Worm (Caenorhabditis elegans) whole organism, L4 larva: Measurements from ENCODE around the gene Y46G5A.14.

Experiments
- D1046.2 ChIP-seq: fragments of 200-800 bp; sonication (Bioruptor generic); IDR thresholded peaks from 2 replicates; pipeline ENCODE4 v1.3.6; 2022; ENCODE audit warnings: missing genetic modification characterization, missing compliant biosample characterization
- F26F4.8 ChIP-seq: fragments of 200-800 bp; sonication (Bioruptor generic); conservative IDR thresholded peaks from 2 replicates; pipeline ENCODE4 v1.3.6; 2022; ENCODE audit warnings: missing genetic modification characterization, missing compliant biosample characterization
- F37D6.2 ChIP-seq: sonication (generic microtip); optimal IDR thresholded peaks from 2 replicates; lab custom pipeline; 2016; ENCODE audit warnings: mild to moderate bottlenecking, missing genetic modification characterization, missing compliant biosample characterization
- R02D3.7 ChIP-seq: fragments of 150-350 bp; sonication (generic microtip); optimal IDR thresholded peaks from 3 replicates; lab custom pipeline; 2014; ENCODE audit warnings: missing biosample characterization, missing genetic modification characterization
- Y5F2A.4 ChIP-seq: fragments of 200-800 bp; sonication (Bioruptor generic); optimal IDR thresholded peaks from 2 replicates; lab custom pipeline; 2018; ENCODE audit warnings: mild to moderate bottlenecking, missing genetic modification characterization, missing compliant biosample characterization
- Y75B8A.6 ChIP-seq: fragments of 200-800 bp; sonication (Bioruptor generic); IDR thresholded peaks from 2 replicates; pipeline ENCODE4 v1.3.6; 2022; ENCODE audit warnings: missing genetic modification reagents, missing genetic modification characterization, missing compliant biosample characterization
- aha-1 ChIP-seq: fragments of 150-350 bp; peaks from one replicate; lab custom pipeline; 2014; ENCODE audit warnings: missing biosample characterization, missing genetic modification characterization
- aly-2 ChIP-seq: sonication (generic microtip); optimal IDR thresholded peaks from 2 replicates; lab custom pipeline; 2018; ENCODE audit warnings: missing biosample characterization, missing genetic modification characterization
- ama-1 ChIP-seq: fragments of 150-350 bp; optimal IDR thresholded peaks from 2 replicates; lab custom pipeline; 2014; ENCODE audit warnings: inconsistent platforms, mixed read lengths
- ceh-44 ChIP-seq: fragments of 200-800 bp; sonication (Bioruptor generic); IDR thresholded peaks from 2 replicates; pipeline ENCODE4 v1.3.6; 2022; ENCODE audit warnings: missing genetic modification reagents, missing genetic modification characterization, missing compliant biosample characterization
- ceh-62 ChIP-seq: sonication (generic microtip); optimal IDR thresholded peaks from 2 replicates; lab custom pipeline; 2017; ENCODE audit warnings: missing biosample characterization, missing genetic modification characterization
- ceh-82 ChIP-seq: sonication (generic microtip); optimal IDR thresholded peaks from 2 replicates; lab custom pipeline; 2017; ENCODE audit warnings: missing biosample characterization, missing genetic modification characterization
- ces-1 ChIP-seq: fragments of 150-350 bp; sonication (generic microtip); optimal IDR thresholded peaks from 4 replicates; lab custom pipeline; 2014; ENCODE audit warnings: missing biosample characterization, missing genetic modification reagents, missing genetic modification characterization
- ctbp-1 ChIP-seq: fragments of 200-800 bp; sonication (Bioruptor generic); IDR thresholded peaks from 2 replicates; pipeline ENCODE4 v1.3.6; 2022; ENCODE audit warnings: missing genetic modification reagents, missing genetic modification characterization, missing compliant biosample characterization
- daf-16 ChIP-seq, 3 experiments: sonication (generic microtip); optimal IDR thresholded peaks; 2 replicates each; lab custom pipeline; 2016 to 2017; ENCODE audit warnings: missing genetic modification characterization in 3 of 3, missing genetic modification reagents in 3 of 3, mild to moderate bottlenecking in 2 of 3, missing compliant biosample characterization in 2 of 3, missing biosample characterization in 1 of 3, moderate library complexity in 1 of 3
- daf-19 ChIP-seq: fragments of 200-800 bp; sonication (Bioruptor generic); conservative IDR thresholded peaks from 2 replicates; pipeline ENCODE4 v1.3.6; 2022; ENCODE audit warnings: missing genetic modification characterization, missing compliant biosample characterization
- dmd-6 ChIP-seq: fragments of 200-800 bp; sonication (Bioruptor generic); IDR thresholded peaks from 2 replicates; pipeline ENCODE4 v1.3.6; 2022; ENCODE audit warnings: missing genetic modification reagents, missing genetic modification characterization, missing compliant biosample characterization
- duxl-1 ChIP-seq: sonication (generic microtip); optimal IDR thresholded peaks from 2 replicates; lab custom pipeline; 2016; ENCODE audit warnings: mild to moderate bottlenecking, missing genetic modification characterization, moderate library complexity, missing compliant biosample characterization; ENCODE audit not compliant: poor library complexity
- gei-8 ChIP-seq: fragments of 200-800 bp; sonication (Bioruptor generic); optimal IDR thresholded peaks from 2 replicates; lab custom pipeline; 2018; ENCODE audit warnings: mild to moderate bottlenecking, missing genetic modification characterization, missing compliant biosample characterization
- hlh-11 ChIP-seq: fragments of 200-800 bp; sonication (Bioruptor generic); optimal IDR thresholded peaks from 2 replicates; lab custom pipeline; 2018; ENCODE audit warnings: mild to moderate bottlenecking, missing genetic modification characterization, missing compliant biosample characterization
- hlh-30 ChIP-seq: sonication (generic microtip); optimal IDR thresholded peaks from 2 replicates; lab custom pipeline; 2017; ENCODE audit warnings: antibody characterized with exemption, mild to moderate bottlenecking, missing genetic modification characterization, missing compliant biosample characterization; ENCODE audit not compliant: insufficient read depth
- hmg-1.1 ChIP-seq: fragments of 200-800 bp; sonication (Bioruptor generic); IDR thresholded peaks from 2 replicates; pipeline ENCODE4 v1.3.6; 2022; ENCODE audit warnings: missing genetic modification reagents, missing genetic modification characterization, missing compliant biosample characterization
- jun-1 ChIP-seq: fragments of 150-350 bp; optimal IDR thresholded peaks from 2 replicates; lab custom pipeline; 2014; ENCODE audit warnings: missing biosample characterization, missing genetic modification reagents, missing genetic modification characterization
- lin-1 ChIP-seq: fragments of 200-800 bp; sonication (Bioruptor generic); IDR thresholded peaks from 2 replicates; pipeline ENCODE4 v1.3.6; 2022; ENCODE audit warnings: missing genetic modification reagents, missing genetic modification characterization, missing compliant biosample characterization
- lin-13 ChIP-seq: fragments of 150-350 bp; optimal IDR thresholded peaks from 2 replicates; lab custom pipeline; 2014; ENCODE audit warnings: missing biosample characterization, missing genetic modification reagents, missing genetic modification characterization
- lin-38 ChIP-seq: fragments of 200-800 bp; sonication (Bioruptor generic); IDR thresholded peaks from 2 replicates; pipeline ENCODE4 v1.3.6; 2022; ENCODE audit warnings: missing genetic modification reagents, missing genetic modification characterization, missing compliant biosample characterization
- lin-39 ChIP-seq: fragments of 150-350 bp; optimal IDR thresholded peaks from 2 replicates; lab custom pipeline; 2014; ENCODE audit warnings: missing biosample characterization, missing genetic modification reagents, missing genetic modification characterization
- lir-3 ChIP-seq: sonication (generic microtip); optimal IDR thresholded peaks from 2 replicates; lab custom pipeline; 2016; ENCODE audit warnings: mild to moderate bottlenecking, missing genetic modification characterization, missing compliant biosample characterization
- madf-5 ChIP-seq, 2 experiments: fragments of 200-800 bp; sonication (Bioruptor generic); IDR thresholded peaks; 2 replicates each; pipeline ENCODE4 v1.3.6; 2022; ENCODE audit warnings: missing compliant biosample characterization in 2 of 2, missing genetic modification characterization in 2 of 2
- madf-9 ChIP-seq: fragments of 200-800 bp; sonication (Bioruptor generic); conservative IDR thresholded peaks from 2 replicates; pipeline ENCODE4 v1.3.6; 2022; ENCODE audit warnings: missing genetic modification reagents, missing genetic modification characterization, missing compliant biosample characterization
- mdl-1 ChIP-seq, 2 experiments: fragments of 150-350 bp in 1 of 2; sonication (generic microtip) in 1 of 2; optimal IDR thresholded peaks; 2 replicates each; lab custom pipeline; 2014 to 2017; ENCODE audit warnings: missing biosample characterization in 2 of 2, missing genetic modification characterization in 2 of 2
- mdt-29 ChIP-seq: fragments of 200-800 bp; sonication (Bioruptor generic); IDR thresholded peaks from 2 replicates; pipeline ENCODE4 v1.3.6; 2022; ENCODE audit warnings: missing genetic modification reagents, missing genetic modification characterization, missing compliant biosample characterization
- mep-1 ChIP-seq: fragments of 150-350 bp; sonication (generic microtip); optimal IDR thresholded peaks from 3 replicates; lab custom pipeline; 2014; ENCODE audit warnings: missing biosample characterization, missing genetic modification characterization
- mxl-2 ChIP-seq: fragments of 200-800 bp; sonication (Bioruptor generic); conservative IDR thresholded peaks from 2 replicates; pipeline ENCODE4 v1.3.6; 2022; ENCODE audit warnings: missing genetic modification reagents, missing genetic modification characterization, missing compliant biosample characterization
- nhr-11 ChIP-seq: fragments of 150-350 bp; optimal IDR thresholded peaks from 2 replicates; lab custom pipeline; 2014; ENCODE audit warnings: missing biosample characterization, missing genetic modification characterization
- nhr-41 ChIP-seq: fragments of 200-800 bp; sonication (Bioruptor generic); IDR thresholded peaks from 2 replicates; pipeline ENCODE4 v1.3.6; 2022; ENCODE audit warnings: missing genetic modification reagents, missing genetic modification characterization, missing compliant biosample characterization
- nhr-42 ChIP-seq: fragments of 200-800 bp; sonication (Bioruptor generic); IDR thresholded peaks from 2 replicates; pipeline ENCODE4 v1.3.6; 2022; ENCODE audit warnings: missing genetic modification characterization, missing compliant biosample characterization
- nhr-48 ChIP-seq: sonication (generic microtip); optimal IDR thresholded peaks from 2 replicates; lab custom pipeline; 2016; ENCODE audit warnings: mild to moderate bottlenecking, missing genetic modification characterization, missing compliant biosample characterization
- pha-4 ChIP-seq, 2 experiments: fragments of 150-350 bp in 1 of 2; fragments of 200-800 bp in 1 of 2; sonication (Bioruptor generic) in 1 of 2; IDR thresholded peaks in 1 of 2; optimal IDR thresholded peaks in 1 of 2; 2 replicates each; pipeline versions ENCODE4 v1.3.6 to Lab custom; 2014 to 2022; ENCODE audit warnings: missing genetic modification characterization in 2 of 2, missing genetic modification reagents in 2 of 2, missing biosample characterization in 1 of 2, missing compliant biosample characterization in 1 of 2
- snpc-4 ChIP-seq: fragments of 150-350 bp; optimal IDR thresholded peaks from 2 replicates; lab custom pipeline; 2014; ENCODE audit warnings: missing biosample characterization, missing genetic modification characterization
- spr-1 ChIP-seq: sonication (generic microtip); optimal IDR thresholded peaks from 2 replicates; lab custom pipeline; 2016; ENCODE audit warnings: mild to moderate bottlenecking, missing genetic modification characterization, missing compliant biosample characterization
- spr-3 ChIP-seq: fragments of 200-800 bp; sonication (Bioruptor generic); optimal IDR thresholded peaks from 2 replicates; lab custom pipeline; 2018; ENCODE audit warnings: mild to moderate bottlenecking, missing genetic modification characterization, missing compliant biosample characterization
- tag-97 ChIP-seq: fragments of 200-800 bp; sonication (Bioruptor generic); IDR thresholded peaks from 2 replicates; pipeline ENCODE4 v1.3.6; 2022; ENCODE audit warnings: missing genetic modification characterization, missing compliant biosample characterization
- unc-39 ChIP-seq: sonication (generic microtip); optimal IDR thresholded peaks from 2 replicates; lab custom pipeline; 2017; ENCODE audit warnings: missing biosample characterization, missing genetic modification characterization
- unc-62 ChIP-seq, 3 experiments: fragments of 150-350 bp in 1 of 3; sonication (generic microtip); optimal IDR thresholded peaks in 2 of 3; peaks in 1 of 3; 1 replicate in 1 of 3; 2 replicates in 2 of 3; lab custom pipeline; 2014 to 2017; ENCODE audit warnings: missing biosample characterization in 3 of 3, missing genetic modification characterization in 3 of 3, missing genetic modification reagents in 3 of 3, missing genotype in 1 of 3
- zfp-2 ChIP-seq: sonication (generic microtip); optimal IDR thresholded peaks from 2 replicates; lab custom pipeline; 2016; ENCODE audit warnings: mild to moderate bottlenecking, missing genetic modification characterization, missing compliant biosample characterization

The Y46G5A.14 gene

ce11 chrII:12805161-12805560, 30.7 kb downstream of the Y46G5A.14 start, which contains the start of the genes Y46G5A.18 and Y46G5A.47:
Gene Y46G5A.18, minus strand, starts transcription at chrII:12805261.
Gene Y46G5A.47, minus strand, starts transcription at chrII:12805306.
- TF ChIP-seq lin-13 (GFP tag; lab: Kevin White, UChicago) = no peak
- no peak for TF ChIP-seq spr-3 (GFP tag; lab: Kevin White, UChicago)
- TF ChIP-seq nhr-41 (GFP tag; lab: Robert Waterston, UW) = no peak
- no peak for TF ChIP-seq hlh-30 (tag; lab: Kevin White, UChicago)
- no peak for TF ChIP-seq mdt-29 (GFP tag; lab: Robert Waterston, UW)
- no peak for TF ChIP-seq nhr-11 (tag; lab: Kevin White, UChicago)
- no peak for TF ChIP-seq Y5F2A.4 (GFP tag; lab: Kevin White, UChicago)
- TF ChIP-seq pha-4 (GFP tag; IDR thresholded peaks at IDR 0.05; lab: Robert Waterston, UW) = no peak
- TF ChIP-seq pha-4 (tag; optimal IDR thresholded peaks at IDR 0.05; lab: Kevin White, UChicago) = no peak
- TF ChIP-seq mxl-2 (GFP tag; lab: Robert Waterston, UW) = no peak
- TF ChIP-seq F37D6.2 = no peak
- no peak for TF ChIP-seq ceh-44
- TF ChIP-seq lir-3 (tag; lab: Kevin White, UChicago) = no peak
- no peak for TF ChIP-seq aly-2
- TF ChIP-seq madf-9 (GFP tag; lab: Robert Waterston, UW) = no peak

- peak; percentile 47 for TF ChIP-seq lin-38 (GFP tag; lab: Robert Waterston, UW)
- no peak for TF ChIP-seq lin-1 (GFP tag; lab: Robert Waterston, UW)
- no peak for TF ChIP-seq daf-16 (GFP tag; optimal IDR thresholded peaks at IDR 0.05; lab: Kevin White, UChicago)
- no peak for TF ChIP-seq daf-16 (tag; optimal IDR thresholded peaks at IDR 0.05; lab: Kevin White, UChicago)
- no peak for TF ChIP-seq gei-8 (GFP tag; lab: Kevin White, UChicago)
- TF ChIP-seq spr-3 (GFP tag; lab: Kevin White, UChicago) = no peak
- no peak for TF ChIP-seq jun-1 (tag; lab: Kevin White, UChicago)
- TF ChIP-seq mep-1 = peak; percentile 20
- TF ChIP-seq hlh-11 = peak; percentile 62
- TF ChIP-seq mdl-1 (tag; optimal IDR thresholded peaks at IDR 0.05; lab: Kevin White, UChicago) = peak in 1 of 2 experiments; percentile 12
- TF ChIP-seq hmg-1.1 (GFP tag; lab: Robert Waterston, UW) = peak; percentile 74
- no peak for TF ChIP-seq aly-2
- TF ChIP-seq nhr-48 (tag; lab: Kevin White, UChicago) = no peak
- TF ChIP-seq F26F4.8 (GFP tag; lab: Robert Waterston, UW) = no peak
- TF ChIP-seq ceh-82 (tag; lab: Kevin White, UChicago) = no peak
- TF ChIP-seq D1046.2 (GFP tag; lab: Robert Waterston, UW) = 0 out of 2 replicates have a peak, but pooled peaks have one; percentile 13
- TF ChIP-seq unc-62 (GFP tag; optimal IDR thresholded peaks at IDR 0.05 in 1 of 2; lab: Kevin White, UChicago) = peak in 1 of 2 experiments; percentile 83
- TF ChIP-seq unc-62 (tag; optimal IDR thresholded peaks at IDR 0.05; lab: Kevin White, UChicago) = no peak
- peak; percentile 41 for TF ChIP-seq dmd-6
- TF ChIP-seq ama-1 (lab: Kevin White, UChicago) = no peak
- no peak for TF ChIP-seq ces-1
- TF ChIP-seq nhr-11 (tag; lab: Kevin White, UChicago) = peak; percentile 15
- TF ChIP-seq daf-19 (GFP tag; lab: Robert Waterston, UW) = no peak
- no peak for TF ChIP-seq snpc-4 (tag; lab: Kevin White, UChicago)
- TF ChIP-seq duxl-1 (tag; lab: Kevin White, UChicago) = no peak
- TF ChIP-seq nhr-42 (GFP tag; lab: Robert Waterston, UW) = no peak
- TF ChIP-seq ceh-44 = no peak
- TF ChIP-seq Y75B8A.6 = no peak
- TF ChIP-seq R02D3.7 (tag; lab: Kevin White, UChicago) = no peak
- TF ChIP-seq mxl-2 (GFP tag; lab: Robert Waterston, UW) = no peak
- no peak for TF ChIP-seq lin-39 (tag; lab: Kevin White, UChicago)
- TF ChIP-seq aha-1 (tag; lab: Kevin White, UChicago) = peak; percentile 58
- no peak for TF ChIP-seq spr-1 (tag; lab: Kevin White, UChicago)
- no peak for TF ChIP-seq zfp-2 (tag; lab: Kevin White, UChicago)
- 0 out of 2 replicates have a peak, but pooled peaks have one; percentile 38 for TF ChIP-seq ctbp-1
- no peak for TF ChIP-seq unc-39 (tag; lab: Kevin White, UChicago)
- TF ChIP-seq ceh-62 (tag; lab: Kevin White, UChicago) = no peak
- TF ChIP-seq tag-97 (GFP tag; lab: Robert Waterston, UW) = no peak
- no peak for TF ChIP-seq mdt-29 (GFP tag; lab: Robert Waterston, UW)
- TF ChIP-seq Y5F2A.4 (GFP tag; lab: Kevin White, UChicago) = no peak
- no peak for TF ChIP-seq madf-5 (GFP tag; IDR thresholded peaks at IDR 0.05; lab: Robert Waterston, UW)
- TF ChIP-seq F37D6.2 = peak; percentile 42
These were observed 31.4 kb downstream of the Y46G5A.14 start for ce11 chrII:12805765-12806384.
